Worm (Caenorhabditis elegans) whole organism, L3 larva: ENCODE data around the gene rde-1.

ENCODE experiments used
- ama-1 ChIP-seq: fragments of 150-350 bp; optimal IDR thresholded peaks from 2 replicates; lab custom pipeline; 2018
- ceh-82 ChIP-seq: fragments of 150-350 bp; optimal IDR thresholded peaks from 2 replicates; lab custom pipeline; 2014; ENCODE audit warnings: missing biosample characterization, missing genetic modification characterization
- elt-3 ChIP-seq, 3 experiments: fragments of 150-350 bp in 1 of 3; sonication (generic microtip) in 2 of 3; optimal IDR thresholded peaks; 2 replicates in 2 of 3; 4 replicates in 1 of 3; lab custom pipeline; 2014 to 2017; ENCODE audit warnings: missing biosample characterization in 3 of 3, missing genetic modification characterization in 3 of 3
- fkh-10 ChIP-seq: sonication (generic microtip); optimal IDR thresholded peaks from 2 replicates; lab custom pipeline; 2017; ENCODE audit warnings: missing biosample characterization, missing genetic modification reagents, missing genetic modification characterization
- nhr-11 ChIP-seq: fragments of 150-350 bp; optimal IDR thresholded peaks from 2 replicates; lab custom pipeline; 2014; ENCODE audit warnings: missing biosample characterization, missing genetic modification characterization
- nhr-237 ChIP-seq: fragments of 150-350 bp; optimal IDR thresholded peaks from 2 replicates; lab custom pipeline; 2014; ENCODE audit warnings: missing biosample characterization, missing genetic modification characterization
- nhr-77 ChIP-seq: fragments of 150-350 bp; optimal IDR thresholded peaks from 2 replicates; lab custom pipeline; 2014; ENCODE audit warnings: missing biosample characterization, missing genetic modification characterization
- unc-62 ChIP-seq: fragments of 150-350 bp; sonication (generic microtip); optimal IDR thresholded peaks from 4 replicates; lab custom pipeline; 2014; ENCODE audit warnings: missing biosample characterization, missing genetic modification reagents, missing genetic modification characterization
- ztf-11 ChIP-seq: fragments of 150-350 bp; optimal IDR thresholded peaks from 2 replicates; lab custom pipeline; 2014; ENCODE audit warnings: missing biosample characterization, missing genetic modification characterization
- ztf-4 ChIP-seq: fragments of 150-350 bp; optimal IDR thresholded peaks from 2 replicates; lab custom pipeline; 2014; ENCODE audit warnings: missing biosample characterization, missing genetic modification characterization

DNA sequence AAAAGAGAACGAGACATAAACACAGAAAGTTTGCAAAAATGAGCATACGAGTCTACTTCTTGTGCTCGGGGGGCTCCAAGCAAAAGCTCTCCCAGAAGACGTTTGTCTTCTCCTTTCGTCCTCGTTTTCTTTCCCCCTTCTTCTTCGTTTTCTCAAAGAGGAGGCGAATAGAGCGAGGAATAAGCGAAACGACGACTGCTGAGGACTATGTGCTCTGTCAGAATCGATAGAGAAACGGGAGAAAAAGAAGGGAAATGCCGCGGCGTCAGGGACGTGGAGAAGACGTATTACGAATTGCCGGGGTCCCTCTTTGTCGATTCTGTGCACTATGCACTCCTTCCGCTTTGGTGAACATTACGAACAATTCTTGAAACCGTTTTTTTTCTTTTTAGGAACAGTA is 13.0 kb downstream of the rde-1 start:
- no peak for TF ChIP-seq ztf-4 (tag; lab: Kevin White, UChicago)
- TF ChIP-seq ama-1 (lab: Kevin White, UChicago) = no peak
- no peak for TF ChIP-seq nhr-77 (tag; lab: Kevin White, UChicago)
- no peak for TF ChIP-seq ceh-82
- no peak for TF ChIP-seq ztf-11 (tag; lab: Kevin White, UChicago)
- TF ChIP-seq elt-3 (tag; optimal IDR thresholded peaks at IDR 0.05; lab: Kevin White, UChicago) = no peak
- TF ChIP-seq unc-62 (GFP tag; lab: Kevin White, UChicago) = no peak
- no peak for TF ChIP-seq fkh-10 (GFP tag; lab: Kevin White, UChicago)
- TF ChIP-seq nhr-237 (tag; lab: Kevin White, UChicago) = no peak
- no peak for TF ChIP-seq nhr-11 (tag; lab: Kevin White, UChicago)
